Worm (Caenorhabditis elegans): ENCODE data around the gene Y40A1A.3.

ce11 chrX:1969575-1969974 is 28.3 kb downstream of the Y40A1A.3 start, which contains the start of gene str-79:
- no peak for TF ChIP-seq ama-1 (optimal IDR thresholded peaks at IDR 0.05)
- TF ChIP-seq pha-2 (tag; optimal IDR thresholded peaks at IDR 0.05): no peak
- no peak for TF ChIP-seq K02D7.2 (tag; optimal IDR thresholded peaks at IDR 0.05)
- TF ChIP-seq pqm-1 (tag; optimal IDR thresholded peaks at IDR 0.05): no peak
- no peak for TF ChIP-seq pat-9 (tag; optimal IDR thresholded peaks at IDR 0.05)
- TF ChIP-seq pha-4 (tag; optimal IDR thresholded peaks at IDR 0.05): no peak
- no peak for TF ChIP-seq hlh-30 (tag; optimal IDR thresholded peaks at IDR 0.05; ENCODE audit: insufficient read depth)
- no peak for TF ChIP-seq sox-4 (tag; optimal IDR thresholded peaks at IDR 0.05)
- no peak for TF ChIP-seq C38D4.7 (GFP tag; optimal IDR thresholded peaks at IDR 0.05)
